Worm (Caenorhabditis elegans): Measurements from ENCODE around the gene R02F11.3.

DNA sequence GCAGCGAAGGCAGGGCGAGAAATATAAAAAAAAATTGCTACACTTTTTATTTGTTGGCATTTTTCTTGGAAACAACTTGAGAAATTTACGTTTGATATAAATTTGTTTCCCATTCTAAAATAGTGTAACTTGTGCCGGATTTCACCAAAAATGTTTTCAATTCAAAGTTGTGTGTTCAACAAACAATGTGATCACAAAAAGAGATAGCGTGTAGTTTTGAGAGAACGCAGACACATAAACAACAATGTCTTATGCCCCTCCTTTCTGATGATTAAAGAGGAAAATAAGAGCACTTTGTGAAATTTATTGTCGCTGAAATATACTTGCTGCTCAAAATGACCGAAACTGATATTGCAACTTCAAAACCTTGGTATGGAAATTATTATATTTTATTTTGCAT lies 41.7 kb upstream of the R02F11.3 start, which contains the start of gene abhd-5.1:
- no peak for TF ChIP-seq ceh-2 (tag; optimal IDR thresholded peaks at IDR 0.05)
- no peak for TF ChIP-seq T23F11.4 (GFP tag; optimal IDR thresholded peaks at IDR 0.05)
- TF ChIP-seq hlh-30 (tag; optimal IDR thresholded peaks at IDR 0.05; ENCODE audit: insufficient read depth) = no peak
- TF ChIP-seq rnt-1 (tag; optimal IDR thresholded peaks at IDR 0.05) = no peak
- no peak for TF ChIP-seq nhr-11 (tag; optimal IDR thresholded peaks at IDR 0.05)
- no peak for TF ChIP-seq mec-3 (tag; optimal IDR thresholded peaks at IDR 0.05; ENCODE audit: borderline replicate concordance)
- TF ChIP-seq Y22D7AL.16 (tag; optimal IDR thresholded peaks at IDR 0.05) = no peak
- no peak for TF ChIP-seq hlh-15 (tag; optimal IDR thresholded peaks at IDR 0.05)
- no peak for TF ChIP-seq ceh-6 (GFP tag; optimal IDR thresholded peaks at IDR 0.05)
